Fruit fly (Drosophila melanogaster): ENCODE data around the gene CG13685.

The CG13685 gene

dm6 chr3L:7782051-7782682, 35.0 kb downstream of the CG13685 start (continued):
- TF ChIP-seq jumu (GFP tag; optimal IDR thresholded peaks at IDR 0.05) = no peak
- TF ChIP-seq nau (GFP tag; optimal IDR thresholded peaks at IDR 0.05) = peak; percentile 26
- TF ChIP-seq CG8281 (tag; optimal IDR thresholded peaks at IDR 0.05) = peak; percentile 12
- no peak for TF ChIP-seq BEAF-32 (GFP tag; optimal IDR thresholded peaks at IDR 0.05)
- TF ChIP-seq Atf6 (GFP tag; IDR thresholded peaks at IDR 0.05) = peak; percentile 69
- TF ChIP-seq Hr78 (GFP tag; optimal IDR thresholded peaks at IDR 0.05) = no peak
- 0 out of 2 replicates have a peak, but pooled peaks have one; percentile 36 for TF ChIP-seq CG5953 (GFP tag; IDR thresholded peaks at IDR 0.05)
- no peak for TF ChIP-seq CG3281 (GFP tag; optimal IDR thresholded peaks at IDR 0.05)
- no peak for TF ChIP-seq unc-4 (GFP tag; IDR thresholded peaks at IDR 0.05; ENCODE audit: partially characterized antibody)
- TF ChIP-seq NK7.1 (GFP tag; optimal IDR thresholded peaks at IDR 0.05) = no peak
- TF ChIP-seq CG7928 (GFP tag; optimal IDR thresholded peaks at IDR 0.05) = no peak
- TF ChIP-seq sim (GFP tag; IDR thresholded peaks at IDR 0.05) = no peak
- no peak for TF ChIP-seq CG4820 (GFP tag; optimal IDR thresholded peaks at IDR 0.05)
- no peak for TF ChIP-seq CG13123 (GFP tag; optimal IDR thresholded peaks at IDR 0.05)
- peak; percentile 21 for TF ChIP-seq CG4328 (GFP tag; optimal IDR thresholded peaks at IDR 0.05)
- TF ChIP-seq knrl (GFP tag; IDR thresholded peaks at IDR 0.05; ENCODE audit: partially characterized antibody) = no peak
- TF ChIP-seq YL-1 (GFP tag; optimal IDR thresholded peaks at IDR 0.05) = no peak
- no peak for TF ChIP-seq ac (GFP tag; optimal IDR thresholded peaks at IDR 0.05)
- no peak for TF ChIP-seq Bdp1 (GFP tag; optimal IDR thresholded peaks at IDR 0.05)
- TF ChIP-seq CG6854 (GFP tag; optimal IDR thresholded peaks at IDR 0.05) = no peak
- no peak for TF ChIP-seq yki (optimal IDR thresholded peaks at IDR 0.05)
- no peak for TF ChIP-seq CG11696 (GFP tag; IDR thresholded peaks at IDR 0.05)
- no peak for TF ChIP-seq CG10565 (GFP tag; optimal IDR thresholded peaks at IDR 0.05)
- no peak for TF ChIP-seq Poxn (GFP tag; IDR thresholded peaks at IDR 0.05)
- peak; percentile 39 for TF ChIP-seq salm (tag; optimal IDR thresholded peaks at IDR 0.05)
- no peak for TF ChIP-seq Nf-YB (GFP tag; optimal IDR thresholded peaks at IDR 0.05)
- TF ChIP-seq seq (GFP tag; IDR thresholded peaks at IDR 0.05) = peak; percentile 24; the same call in 1 of the 2 replicates
- TF ChIP-seq schlank (tag; optimal IDR thresholded peaks at IDR 0.05) = peak; percentile 46
- peak; percentile 12 for TF ChIP-seq odd (GFP tag; optimal IDR thresholded peaks at IDR 0.05)
- TF ChIP-seq row (GFP tag; IDR thresholded peaks at IDR 0.05) = no peak
- TF ChIP-seq jigr1 (GFP tag; IDR thresholded peaks at IDR 0.05) = no peak
- TF ChIP-seq zen2 (GFP tag; IDR thresholded peaks at IDR 0.05; ENCODE audit: partially characterized antibody) = no peak
- no peak for TF ChIP-seq CG31388 (GFP tag; optimal IDR thresholded peaks at IDR 0.05)
- no peak for TF ChIP-seq CG13624 (GFP tag; optimal IDR thresholded peaks at IDR 0.05)
- no peak for TF ChIP-seq NC2α (GFP tag; optimal IDR thresholded peaks at IDR 0.05)
- no peak for TF ChIP-seq Oli (tag; optimal IDR thresholded peaks at IDR 0.05)
- peak; percentile 16 for TF ChIP-seq Dek (tag; optimal IDR thresholded peaks at IDR 0.05)
- no peak for TF ChIP-seq CG1792 (GFP tag; optimal IDR thresholded peaks at IDR 0.05)
- no peak for TF ChIP-seq Atf3 (GFP tag; optimal IDR thresholded peaks at IDR 0.05)
- TF ChIP-seq D19B (GFP tag; optimal IDR thresholded peaks at IDR 0.05) = no peak
- peak; percentile 81 for TF ChIP-seq sd (tag; optimal IDR thresholded peaks at IDR 0.05)
- no peak for TF ChIP-seq Hsf (GFP tag; optimal IDR thresholded peaks at IDR 0.05)
- TF ChIP-seq CG17359 (tag; optimal IDR thresholded peaks at IDR 0.05) = peak; percentile 16
- TF ChIP-seq Aef1 (GFP tag; IDR thresholded peaks at IDR 0.05) = no peak
- TF ChIP-seq CG3838 (GFP tag; optimal IDR thresholded peaks at IDR 0.05) = no peak
- no peak for TF ChIP-seq Chrac-16 (GFP tag; optimal IDR thresholded peaks at IDR 0.05)
- no peak for TF ChIP-seq sisA (GFP tag; IDR thresholded peaks at IDR 0.05)
- TF ChIP-seq CG12744 (GFP tag; optimal IDR thresholded peaks at IDR 0.05) = peak; percentile 7
- TF ChIP-seq CG14965 (GFP tag; optimal IDR thresholded peaks at IDR 0.05; ENCODE audit: borderline replicate concordance) = no peak
- no peak for TF ChIP-seq hb (GFP tag; IDR thresholded peaks at IDR 0.05; ENCODE audit: partially characterized antibody)
- TF ChIP-seq stc (GFP tag; IDR thresholded peaks at IDR 0.05) = 0 out of 2 replicates have a peak, but pooled peaks have one; percentile 34
